Fruit fly (Drosophila melanogaster) Kc167 (cell line): Measurements from ENCODE around the gene CG15130.

Experiments
- Myc ChIP-seq: fragments of >200 bp; optimal IDR thresholded peaks from 2 replicates; lab custom pipeline; 2017; ENCODE audit warnings: missing external identifiers
- h ChIP-seq: fragments of >200 bp; optimal IDR thresholded peaks from 3 replicates; lab custom pipeline; 2018; ENCODE audit warnings: missing external identifiers
- psq ChIP-seq: fragments of >200 bp; optimal IDR thresholded peaks from 2 replicates; lab custom pipeline; 2017; ENCODE audit warnings: missing external identifiers
- ttk ChIP-seq: sonication (Bioruptor generic); optimal IDR thresholded peaks from 2 replicates; lab custom pipeline; 2017; ENCODE audit warnings: missing external identifiers

- no peak for TF ChIP-seq psq (lab: Kevin White, UChicago)
- no peak for TF ChIP-seq ttk
- no peak for TF ChIP-seq Myc
- TF ChIP-seq h = no peak
Measured at dm6 chr2L:20435199-20435598, 10.7 kb upstream of the CG15130 start.
